Fruit fly (Drosophila melanogaster): Measurements from ENCODE around the gene RpL30.
A peak's percentile ranks its signal among the peaks of the same experiment; 100 is the strongest.

The RpL30 gene

dm6 chr2L:18968370-18969105, 40.6 kb downstream of the RpL30 start, which contains the start of the genes Nak and Tango6 (continued):
- no peak for TF ChIP-seq CG9437 (GFP tag; optimal IDR thresholded peaks at IDR 0.05)
- TF ChIP-seq onecut (GFP tag; IDR thresholded peaks at IDR 0.05): peak; percentile 26; the same call in 1 of the 2 replicates
- TF ChIP-seq CG16815 (GFP tag; optimal IDR thresholded peaks at IDR 0.05): no peak
- TF ChIP-seq aop (GFP tag; IDR thresholded peaks at IDR 0.05): no peak
- peak; percentile 33 for TF ChIP-seq grn (GFP tag; optimal IDR thresholded peaks at IDR 0.05)
- no peak for TF ChIP-seq B-H1 (GFP tag; IDR thresholded peaks at IDR 0.05)
- TF ChIP-seq h (optimal IDR thresholded peaks at IDR 0.05): no peak
- no peak for TF ChIP-seq Eip74EF (GFP tag; optimal IDR thresholded peaks at IDR 0.05)
- TF ChIP-seq ken (GFP tag; IDR thresholded peaks at IDR 0.05): no peak
- no peak for TF ChIP-seq CG14667 (GFP tag; IDR thresholded peaks at IDR 0.05)
- TF ChIP-seq CG6254 (GFP tag; optimal IDR thresholded peaks at IDR 0.05): no peak
- TF ChIP-seq Dp (GFP tag; optimal IDR thresholded peaks at IDR 0.05): peak; percentile 35
- TF ChIP-seq odd (GFP tag; optimal IDR thresholded peaks at IDR 0.05): no peak
- no peak for TF ChIP-seq sqz (GFP tag; optimal IDR thresholded peaks at IDR 0.05)
- TF ChIP-seq CG3407 (GFP tag; optimal IDR thresholded peaks at IDR 0.05): no peak
- TF ChIP-seq ewg (GFP tag; optimal IDR thresholded peaks at IDR 0.05): peak; percentile 76
- peak; percentile 86 for TF ChIP-seq CG11696 (GFP tag; IDR thresholded peaks at IDR 0.05)
- no peak for TF ChIP-seq CG11456 (GFP tag; IDR thresholded peaks at IDR 0.05)
- no peak for TF ChIP-seq Oli (tag; optimal IDR thresholded peaks at IDR 0.05)
- peak; percentile 0 for TF ChIP-seq CG16863 (GFP tag; optimal IDR thresholded peaks at IDR 0.05)
- peak; percentile 36 for TF ChIP-seq HLH54F (GFP tag; optimal IDR thresholded peaks at IDR 0.05)
- TF ChIP-seq ac (GFP tag; optimal IDR thresholded peaks at IDR 0.05): no peak
- no peak for TF ChIP-seq bcd (GFP tag; optimal IDR thresholded peaks at IDR 0.05)
- no peak for TF ChIP-seq cwo (GFP tag; optimal IDR thresholded peaks at IDR 0.05)
- peak; percentile 90 for TF ChIP-seq hbn (GFP tag; IDR thresholded peaks at IDR 0.05; ENCODE audit: partially characterized antibody)
- TF ChIP-seq mam (GFP tag; optimal IDR thresholded peaks at IDR 0.05): peak; percentile 52
- TF ChIP-seq H15 (GFP tag; IDR thresholded peaks at IDR 0.05): no peak
- peak; percentile 98 for TF ChIP-seq BEAF-32 (GFP tag; optimal IDR thresholded peaks at IDR 0.05)
- no peak for TF ChIP-seq CG18764 (GFP tag; optimal IDR thresholded peaks at IDR 0.05)
- TF ChIP-seq grau (tag; optimal IDR thresholded peaks at IDR 0.05): peak; percentile 51
- peak; percentile 96 for TF ChIP-seq Sry-δ (GFP tag; optimal IDR thresholded peaks at IDR 0.05)
- TF ChIP-seq gcm2 (GFP tag; optimal IDR thresholded peaks at IDR 0.05): no peak
- no peak for TF ChIP-seq BtbVII (GFP tag; optimal IDR thresholded peaks at IDR 0.05)
- TF ChIP-seq Fer2 (tag; optimal IDR thresholded peaks at IDR 0.05): no peak
- no peak for TF ChIP-seq HLHmδ (GFP tag; optimal IDR thresholded peaks at IDR 0.05)
- no peak for TF ChIP-seq bsh (GFP tag; optimal IDR thresholded peaks at IDR 0.05)
- peak; percentile 81 for TF ChIP-seq stwl (tag; optimal IDR thresholded peaks at IDR 0.05)
- peak; percentile 36 for TF ChIP-seq slbo (GFP tag; IDR thresholded peaks at IDR 0.05)
- TF ChIP-seq CG17359 (tag; optimal IDR thresholded peaks at IDR 0.05): no peak
- TF ChIP-seq HLH4C (GFP tag; IDR thresholded peaks at IDR 0.05; ENCODE audit: partially characterized antibody): peak; percentile 91
- no peak for TF ChIP-seq ranshi (GFP tag; IDR thresholded peaks at IDR 0.05)
- TF ChIP-seq lola (GFP tag; optimal IDR thresholded peaks at IDR 0.05): peak in 1 of 3 experiments; percentile 50
- no peak for TF ChIP-seq CG7372 (GFP tag; IDR thresholded peaks at IDR 0.05)
- TF ChIP-seq cas (GFP tag; IDR thresholded peaks at IDR 0.05): no peak
- no peak for TF ChIP-seq CG34422 (GFP tag; IDR thresholded peaks at IDR 0.05)
- peak; percentile 1 for TF ChIP-seq CG7556 (GFP tag; optimal IDR thresholded peaks at IDR 0.05)
- no peak for TF ChIP-seq tgo (GFP tag; IDR thresholded peaks at IDR 0.05)
- TF ChIP-seq HmgD (GFP tag; optimal IDR thresholded peaks at IDR 0.05): peak; percentile 67
- TF ChIP-seq kni (GFP tag; optimal IDR thresholded peaks at IDR 0.05): no peak

Data from whole organism, embryonic.